Fruit fly (Drosophila melanogaster): Measurements from ENCODE around the gene CG33912.

The CG33912 gene

DNA sequence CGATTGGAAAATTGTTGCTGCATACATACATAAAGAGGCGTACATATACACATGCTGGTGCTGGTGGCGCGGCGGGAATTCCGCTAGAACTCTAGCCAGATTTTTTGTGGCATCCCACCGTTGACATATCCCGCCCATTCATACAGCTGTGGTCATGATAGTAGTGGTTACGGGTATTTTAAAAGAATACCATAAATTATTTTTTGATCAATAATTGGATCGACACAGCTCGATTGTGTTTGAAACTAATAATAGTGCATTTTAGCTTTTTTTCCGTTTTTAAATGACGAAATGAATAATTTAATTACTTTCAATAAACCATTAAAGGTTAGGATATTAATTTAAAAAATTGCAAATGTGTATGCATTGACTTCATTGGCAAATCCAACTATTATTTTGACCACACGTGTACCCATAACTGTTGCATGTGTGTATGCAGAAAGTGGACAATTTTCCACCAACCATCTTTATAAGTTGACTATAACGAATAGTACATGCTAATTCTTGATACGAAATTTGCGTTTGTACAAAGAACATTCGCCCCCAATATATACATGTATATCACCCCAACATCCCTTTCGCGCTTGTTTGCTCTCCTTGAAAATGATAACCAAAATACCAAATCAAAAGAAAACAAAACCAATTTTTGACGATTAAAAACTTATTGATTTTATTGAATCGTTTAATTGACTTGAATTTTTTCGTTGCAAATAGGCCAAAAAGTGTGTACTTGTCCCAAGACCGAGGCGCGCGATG, 16.6 kb upstream of the CG33912 start:
- TF ChIP-seq CG8478 (optimal IDR thresholded peaks at IDR 0.05) (no peak), CTCF (optimal IDR thresholded peaks at IDR 0.05) (no peak)

DNA sequence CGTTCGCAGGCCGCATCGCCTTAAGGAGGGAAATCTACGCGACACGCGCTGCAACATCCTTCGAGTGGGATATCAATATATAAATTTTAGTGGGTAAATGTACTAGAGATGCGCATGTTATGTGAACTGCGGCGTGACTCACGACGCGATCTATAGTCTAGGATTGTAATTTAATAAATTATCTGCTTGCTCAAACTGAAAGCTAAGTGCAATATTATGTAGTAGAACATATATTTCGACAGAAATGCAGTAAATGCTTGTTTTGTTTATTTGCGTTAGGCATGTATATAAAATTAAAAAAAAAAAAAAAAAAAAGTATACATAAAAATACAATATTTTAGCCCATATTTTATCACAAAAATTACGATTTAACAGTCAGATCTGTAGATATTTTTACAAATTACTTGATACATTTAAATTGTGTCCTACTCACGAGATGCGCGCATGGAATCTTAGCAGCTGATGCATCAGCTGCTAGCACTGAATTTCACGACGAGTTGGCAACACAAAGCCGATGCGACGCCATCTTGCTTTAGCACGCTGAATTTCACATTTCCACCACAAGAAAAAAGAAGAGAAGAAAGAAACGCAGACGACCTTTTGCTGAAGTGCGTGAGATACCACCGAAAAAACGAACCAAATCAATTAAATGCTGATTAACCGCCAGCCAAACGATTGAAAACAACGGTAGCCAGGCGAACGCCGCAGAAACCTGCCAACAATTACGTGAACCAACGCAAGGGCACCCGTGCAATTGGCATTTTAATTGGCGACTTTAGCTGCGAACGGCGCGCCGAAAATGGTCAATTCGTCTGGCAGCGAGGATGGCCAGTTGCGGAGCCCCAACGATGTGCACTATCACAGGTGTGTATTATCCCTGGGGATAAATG, 15.8 kb upstream of the CG33912 start, which contains the start of the genes CG4042 and Pitslre:
Gene CG4042 (minus strand): TSS at position 507 of the 890 bp plus-strand sequence.
Gene Pitslre (plus strand): TSS at position 528 of the 890 bp plus-strand sequence.
- no peak for TF ChIP-seq CTCF (optimal IDR thresholded peaks at IDR 0.05)
- no peak for TF ChIP-seq CG8478 (optimal IDR thresholded peaks at IDR 0.05)

DNA sequence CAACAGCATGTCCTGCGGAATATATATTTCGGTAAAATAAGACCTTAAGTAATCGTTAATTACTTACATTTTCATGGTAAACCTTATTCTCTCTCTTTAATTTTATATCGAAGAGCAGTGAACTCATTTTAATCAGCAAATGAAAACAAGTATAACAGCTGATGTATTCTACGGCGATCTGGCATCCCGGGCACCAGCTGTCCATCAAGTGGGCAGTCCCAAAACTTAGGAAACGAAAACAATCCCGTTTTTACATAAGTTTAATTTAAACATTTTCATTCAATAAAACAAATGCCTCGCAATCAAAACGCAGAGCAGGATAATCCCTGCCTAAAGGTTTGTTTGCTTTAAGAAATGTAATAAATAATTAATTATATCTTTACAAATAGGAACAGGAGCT, 13.9 kb upstream of the CG33912 start, which contains the start of the genes CG4074 and CG4186:
Gene CG4074 (minus strand): TSS at position 151 of the 400 bp plus-strand sequence.
Gene CG4186 (plus strand): TSS at position 237 of the 400 bp plus-strand sequence.
- TF ChIP-seq CG8478 (optimal IDR thresholded peaks at IDR 0.05) (no peak), CTCF (optimal IDR thresholded peaks at IDR 0.05) (peak in 1 of 2 experiments; percentile 9)

DNA sequence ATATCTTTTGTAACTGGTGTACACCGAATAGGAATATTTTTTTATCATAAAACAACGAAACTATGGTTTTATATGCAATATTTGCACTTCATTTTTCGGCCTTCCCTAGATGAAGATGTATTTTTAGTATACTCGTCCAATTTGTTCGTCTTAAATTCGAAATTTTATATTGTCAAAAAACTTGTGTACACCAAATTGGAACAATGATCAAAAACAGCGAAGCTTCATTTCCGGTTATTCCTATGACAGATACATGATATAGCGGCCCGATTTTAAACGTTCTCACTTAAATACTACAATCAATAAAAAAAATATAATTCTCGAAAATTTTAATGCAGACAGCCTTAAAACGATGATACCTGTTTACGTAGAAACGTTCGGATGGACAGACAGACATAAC, 11.7 kb upstream of the CG33912 start:
- TF ChIP-seq CTCF (optimal IDR thresholded peaks at IDR 0.05) (no peak), CG8478 (optimal IDR thresholded peaks at IDR 0.05) (no peak)

DNA sequence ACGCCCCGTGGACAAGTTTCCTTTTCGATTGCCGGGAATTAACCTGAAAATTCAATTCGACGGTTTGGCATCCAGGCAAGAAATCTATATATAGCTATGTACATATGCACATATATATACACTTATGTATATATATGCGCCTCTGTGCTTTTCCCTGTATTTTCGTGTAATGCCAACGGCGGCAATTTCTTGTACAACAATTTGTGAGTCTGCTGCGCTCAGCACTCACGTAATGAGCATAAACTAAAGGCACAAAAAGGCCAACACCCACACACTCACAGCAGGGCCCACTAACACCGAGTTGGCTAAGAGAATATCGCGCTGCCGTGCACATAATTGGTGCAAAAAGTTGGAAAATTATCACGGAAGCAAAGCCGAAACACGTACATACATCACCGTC, 6.0 kb upstream of the CG33912 start:
- TF ChIP-seq CG8478 (optimal IDR thresholded peaks at IDR 0.05) (no peak), CTCF (optimal IDR thresholded peaks at IDR 0.05) (no peak)

dm6 chr3L:20758583-20758982, 3.1 kb upstream of the CG33912 start, which contains the start of gene CG43251:
Gene CG43251, plus strand, starts transcription at chr3L:20758883.
- no peak for TF ChIP-seq CG8478 (optimal IDR thresholded peaks at IDR 0.05)
- no peak for TF ChIP-seq CTCF (optimal IDR thresholded peaks at IDR 0.05)

- TF ChIP-seq CTCF (optimal IDR thresholded peaks at IDR 0.05) (no peak), CG8478 (optimal IDR thresholded peaks at IDR 0.05) (no peak)
These were observed 2.5 kb downstream of the CG33912 start for dm6 chr3L:20752964-20753363.

DNA sequence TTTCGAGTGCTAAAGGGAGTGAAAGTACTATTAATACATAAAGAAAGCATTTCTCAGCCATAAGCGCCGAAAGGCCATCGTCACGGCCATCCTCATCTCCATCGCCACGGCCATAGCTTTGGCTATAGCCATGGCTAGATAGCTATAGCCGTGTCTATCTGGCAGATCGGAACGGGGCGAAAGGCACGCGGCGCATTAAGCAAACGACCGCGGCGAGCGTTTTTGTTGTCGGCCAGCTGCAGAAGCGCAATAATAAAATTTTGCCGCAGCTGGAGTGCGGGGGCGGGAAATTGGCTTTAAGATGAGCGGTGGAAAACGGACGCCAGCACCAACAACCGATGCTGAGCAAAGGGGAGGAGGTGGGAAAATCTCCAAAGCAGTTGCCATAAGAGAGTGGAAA, 5.1 kb downstream of the CG33912 start:
- TF ChIP-seq CG8478 (optimal IDR thresholded peaks at IDR 0.05) (no peak), CTCF (optimal IDR thresholded peaks at IDR 0.05) (no peak)

- no peak for TF ChIP-seq CG8478 (optimal IDR thresholded peaks at IDR 0.05)
These were observed 6.9 kb downstream of the CG33912 start for dm6 chr3L:20748577-20748976.

dm6 chr3L:20747299-20747925, 8.1 kb downstream of the CG33912 start:
- TF ChIP-seq CG8478 (optimal IDR thresholded peaks at IDR 0.05): no peak
- TF ChIP-seq CTCF (optimal IDR thresholded peaks at IDR 0.05): no peak

dm6 chr3L:20739414-20739813, 16.1 kb downstream of the CG33912 start, which contains the start of gene Gr77a:
Gene Gr77a, minus strand, starts transcription at chr3L:20739430.
- TF ChIP-seq CTCF (optimal IDR thresholded peaks at IDR 0.05): no peak
- no peak for TF ChIP-seq CG8478 (optimal IDR thresholded peaks at IDR 0.05)

- TF ChIP-seq CTCF (optimal IDR thresholded peaks at IDR 0.05) (no peak), CG8478 (optimal IDR thresholded peaks at IDR 0.05) (no peak)
These were observed 18.1 kb downstream of the CG33912 start for dm6 chr3L:20737346-20737745.

- TF ChIP-seq CG8478 (optimal IDR thresholded peaks at IDR 0.05) (no peak), CTCF (optimal IDR thresholded peaks at IDR 0.05) (no peak)
These were observed 19.2 kb downstream of the CG33912 start for dm6 chr3L:20736266-20736665.

dm6 chr3L:20734258-20734624, 21.2 kb downstream of the CG33912 start:
- no peak for TF ChIP-seq CTCF (optimal IDR thresholded peaks at IDR 0.05)
- TF ChIP-seq CG8478 (optimal IDR thresholded peaks at IDR 0.05): no peak
